Fruit fly (Drosophila melanogaster): ENCODE results near the gene RpL17.

- TF ChIP-seq Ptx1 (GFP tag; IDR thresholded peaks at IDR 0.05) (no peak), CG17802 (tag; optimal IDR thresholded peaks at IDR 0.05) (no peak), CG10565 (GFP tag; optimal IDR thresholded peaks at IDR 0.05) (no peak), sqz (GFP tag; optimal IDR thresholded peaks at IDR 0.05) (no peak), CG1832 (GFP tag; optimal IDR thresholded peaks at IDR 0.05) (no peak), Adf1 (GFP tag; IDR thresholded peaks at IDR 0.05) (no peak), sc (optimal IDR thresholded peaks at IDR 0.05) (no peak), sc (GFP tag; optimal IDR thresholded peaks at IDR 0.05) (no peak), CG18764 (GFP tag; optimal IDR thresholded peaks at IDR 0.05) (no peak)
Measured at dm6 chrX:6777394-6777793, 33.4 kb upstream of the RpL17 start.

All from whole organism, embryonic.